Worm (Caenorhabditis elegans): ENCODE measurements around the gene qns-1.

Gene qns-1

DNA sequence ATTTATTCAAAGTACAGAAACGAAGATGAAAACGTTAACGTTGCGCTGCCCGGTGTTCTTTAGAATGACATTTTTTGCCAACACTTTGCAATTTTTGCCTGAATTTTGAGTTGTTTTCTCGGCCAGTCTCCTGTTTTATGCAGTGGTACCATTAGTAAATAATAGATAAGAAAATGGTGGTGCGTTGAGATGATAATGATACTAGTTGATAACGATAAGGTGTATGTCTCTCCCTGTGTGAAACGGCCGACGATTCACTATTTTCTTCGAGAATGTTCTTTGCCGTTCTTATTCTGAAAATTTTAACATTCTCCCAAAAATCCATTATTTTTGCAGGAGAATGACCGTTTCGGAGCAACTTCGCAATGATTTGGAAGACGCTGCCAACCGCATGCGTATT, 24.2 kb upstream of the qns-1 start, which contains the start of gene tkt-1 (continued):
- TF ChIP-seq B0019.2 (GFP tag; conservative IDR thresholded peaks at IDR 0.05): no peak
- no peak for TF ChIP-seq ztf-6 (GFP tag; IDR thresholded peaks at IDR 0.05)
- TF ChIP-seq K11D2.4 (GFP tag; IDR thresholded peaks at IDR 0.05): no peak

- TF ChIP-seq efl-1 (GFP tag; optimal IDR thresholded peaks at IDR 0.05) (peak; percentile 81), Y95B8A.8 (GFP tag; IDR thresholded peaks at IDR 0.05) (no peak), pha-4 (tag; optimal IDR thresholded peaks at IDR 0.05) (no peak), madf-6 (GFP tag; IDR thresholded peaks at IDR 0.05) (peak; percentile 91), F10E7.11 (tag; optimal IDR thresholded peaks at IDR 0.05) (no peak), nhr-27 (tag; optimal IDR thresholded peaks at IDR 0.05) (no peak), lsl-1 (GFP tag; optimal IDR thresholded peaks at IDR 0.05) (peak; percentile 20), athp-1 (tag; optimal IDR thresholded peaks at IDR 0.05) (no peak), D2030.7 (GFP tag; IDR thresholded peaks at IDR 0.05) (peak; percentile 44), lin-54 (GFP tag; optimal IDR thresholded peaks at IDR 0.05) (peak; percentile 48), Y79H2A.3 (GFP tag; conservative IDR thresholded peaks at IDR 0.05) (no peak), pbrm-1 (GFP tag; IDR thresholded peaks at IDR 0.05) (peak; percentile 20; the same call in 1 of the 2 replicates), madf-8 (GFP tag; conservative IDR thresholded peaks at IDR 0.05) (peak; percentile 82), let-607 (tag; optimal IDR thresholded peaks at IDR 0.05) (no peak), K11D2.4 (GFP tag; IDR thresholded peaks at IDR 0.05) (no peak), dpl-1 (GFP tag; optimal IDR thresholded peaks at IDR 0.05) (peak; percentile 56), unc-130 (GFP tag; optimal IDR thresholded peaks at IDR 0.05) (peak; percentile 1), xnd-1 (tag; optimal IDR thresholded peaks at IDR 0.05) (peak; percentile 64), lin-35 (GFP tag; optimal IDR thresholded peaks at IDR 0.05) (peak in 1 of 3 experiments; percentile 59), ceh-91 (GFP tag; IDR thresholded peaks at IDR 0.05) (peak; percentile 42; the same call in 1 of the 2 replicates), ZK185.1 (tag; optimal IDR thresholded peaks at IDR 0.05; ENCODE audit: poor library complexity, severe bottlenecking) (peak; percentile 24), dox-1 (GFP tag; IDR thresholded peaks at IDR 0.05) (peak; percentile 62; the same call in 1 of the 2 replicates), hsf-1 (GFP tag; IDR thresholded peaks at IDR 0.05) (0 out of 2 replicates have a peak, but pooled peaks have one; percentile 48)
Observed at ce11 chrIV:10242458-10243123, 23.5 kb upstream of the qns-1 start.

DNA sequence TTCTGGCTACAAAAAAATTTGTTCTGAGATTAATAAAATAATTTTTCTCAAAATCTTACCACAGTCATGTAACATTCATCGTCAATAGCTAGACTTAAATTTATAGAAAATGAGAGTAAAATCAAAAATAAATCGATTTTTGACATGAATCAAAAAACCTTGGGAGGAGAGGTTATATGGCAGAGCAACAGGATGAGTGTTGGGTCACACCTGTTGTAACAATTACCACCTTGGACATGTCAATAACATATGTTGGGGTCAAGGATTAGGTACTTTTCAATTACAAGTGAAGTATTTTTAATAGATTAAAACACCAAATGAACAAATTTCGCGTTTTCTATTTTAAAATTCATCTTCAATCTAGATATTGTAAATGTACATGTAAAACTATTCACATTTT, 22.6 kb upstream of the qns-1 start, which contains the start of gene lipl-7:
lipl-7 (minus strand) TSS at position 165 of the 400 bp plus-strand sequence.
- TF ChIP-seq tbp1 (GFP tag; optimal IDR thresholded peaks at IDR 0.05) (no peak), nhr-90 (tag; optimal IDR thresholded peaks at IDR 0.05) (no peak), lin-35 (GFP tag; optimal IDR thresholded peaks at IDR 0.05) (no peak), ztf-6 (GFP tag; IDR thresholded peaks at IDR 0.05) (no peak), Y56A3A.18 (GFP tag; IDR thresholded peaks at IDR 0.05) (no peak)

DNA sequence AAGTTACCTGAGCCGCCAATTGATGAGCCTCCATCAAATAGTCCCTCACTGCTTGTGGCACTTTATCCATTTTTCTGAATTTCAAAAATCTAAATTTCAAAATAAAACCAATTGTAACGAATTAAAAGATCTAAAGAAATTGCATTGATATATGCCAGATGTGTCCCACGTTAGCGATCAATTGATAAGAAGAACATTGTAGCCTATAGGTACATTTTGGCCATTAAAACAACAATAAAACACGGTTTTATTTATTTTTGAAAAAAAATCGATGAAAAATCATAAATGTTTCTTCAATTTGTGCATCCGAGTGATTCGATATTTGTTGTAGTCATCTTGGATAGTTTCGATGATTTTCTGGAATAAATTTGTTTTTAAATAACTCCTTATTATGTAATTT, 19.9 kb upstream of the qns-1 start, which contains the start of gene ech-8:
ech-8 (minus strand) TSS at position 132 of the 400 bp plus-strand sequence.
- TF ChIP-seq him-1 (tag; optimal IDR thresholded peaks at IDR 0.05) (no peak), dpff-1 (tag; optimal IDR thresholded peaks at IDR 0.05) (no peak), K11D2.4 (GFP tag; IDR thresholded peaks at IDR 0.05) (no peak), lin-35 (GFP tag; optimal IDR thresholded peaks at IDR 0.05) (no peak), madf-8 (GFP tag; conservative IDR thresholded peaks at IDR 0.05) (no peak), egrh-3 (GFP tag; IDR thresholded peaks at IDR 0.05) (no peak), nfya-2 (GFP tag; IDR thresholded peaks at IDR 0.05) (no peak), ceh-27 (GFP tag; optimal IDR thresholded peaks at IDR 0.05) (no peak), chd-7 (tag; optimal IDR thresholded peaks at IDR 0.05) (no peak), attf-3 (GFP tag; conservative IDR thresholded peaks at IDR 0.05) (no peak), Y67H2A.10 (GFP tag; conservative IDR thresholded peaks at IDR 0.05) (no peak), T07F8.4 (tag; optimal IDR thresholded peaks at IDR 0.05) (no peak), rcor-1 (GFP tag; IDR thresholded peaks at IDR 0.05) (no peak), gei-17 (GFP tag; optimal IDR thresholded peaks at IDR 0.05) (no peak)

Measured in whole organism, young adult.